Worm (Caenorhabditis elegans) whole organism, L3 larva: ENCODE measurements around the gene F42H10.2.

Source experiments
- ZK546.5 ChIP-seq: sonication (generic microtip); optimal IDR thresholded peaks from 2 replicates; lab custom pipeline; 2017; ENCODE audit warnings: missing biosample characterization, missing genetic modification characterization
- ceh-16 ChIP-seq: sonication (generic microtip); optimal IDR thresholded peaks from 2 replicates; lab custom pipeline; 2017; ENCODE audit warnings: missing biosample characterization, missing genetic modification characterization
- ceh-28 ChIP-seq: fragments of 150-350 bp; optimal IDR thresholded peaks from 2 replicates; lab custom pipeline; 2014; ENCODE audit warnings: missing biosample characterization, missing genetic modification reagents, missing genetic modification characterization
- ceh-9 ChIP-seq: sonication (generic microtip); optimal IDR thresholded peaks from 2 replicates; lab custom pipeline; 2018; ENCODE audit warnings: missing biosample characterization, missing genetic modification characterization
- daf-12 ChIP-seq: fragments of 150-350 bp; optimal IDR thresholded peaks from 2 replicates; lab custom pipeline; 2014; ENCODE audit warnings: missing biosample characterization, missing genetic modification reagents, missing genetic modification characterization
- egl-5 ChIP-seq: fragments of 150-350 bp; optimal IDR thresholded peaks from 2 replicates; lab custom pipeline; 2017; ENCODE audit warnings: missing biosample characterization, missing genetic modification reagents, missing genetic modification characterization, inconsistent platforms
- elt-2 ChIP-seq: sonication (generic microtip); optimal IDR thresholded peaks from 2 replicates; lab custom pipeline; 2016; ENCODE audit warnings: missing genetic modification reagents, mild to moderate bottlenecking, missing genetic modification characterization, missing compliant biosample characterization
- elt-3 ChIP-seq, 3 experiments: fragments of 150-350 bp in 1 of 3; sonication (generic microtip) in 2 of 3; optimal IDR thresholded peaks; 2 replicates in 2 of 3; 4 replicates in 1 of 3; lab custom pipeline; 2014 to 2017; ENCODE audit warnings: missing biosample characterization in 3 of 3, missing genetic modification characterization in 3 of 3
- eor-1 ChIP-seq, 2 experiments: fragments of 150-350 bp; optimal IDR thresholded peaks; 2 replicates each; lab custom pipeline; 2014 to 2018; ENCODE audit warnings: missing biosample characterization in 2 of 2, missing genetic modification characterization in 2 of 2
- fkh-10 ChIP-seq: sonication (generic microtip); optimal IDR thresholded peaks from 2 replicates; lab custom pipeline; 2017; ENCODE audit warnings: missing biosample characterization, missing genetic modification reagents, missing genetic modification characterization
- fkh-2 ChIP-seq: fragments of 150-350 bp; optimal IDR thresholded peaks from 2 replicates; lab custom pipeline; 2014; ENCODE audit warnings: missing biosample characterization, missing genetic modification reagents, missing genetic modification characterization
- fos-1 ChIP-seq: fragments of 150-350 bp; optimal IDR thresholded peaks from 2 replicates; lab custom pipeline; 2014; ENCODE audit warnings: missing biosample characterization, missing genetic modification characterization
- hmg-11 ChIP-seq: sonication (generic microtip); optimal IDR thresholded peaks from 2 replicates; lab custom pipeline; 2016; ENCODE audit warnings: missing genetic modification characterization, missing compliant biosample characterization
- jun-1 ChIP-seq: fragments of 150-350 bp; optimal IDR thresholded peaks from 2 replicates; lab custom pipeline; 2014; ENCODE audit warnings: missing biosample characterization, missing genetic modification reagents, missing genetic modification characterization
- lin-15B ChIP-seq: fragments of 150-350 bp; optimal IDR thresholded peaks from 2 replicates; lab custom pipeline; 2014; ENCODE audit warnings: missing biosample characterization, missing genetic modification characterization
- lin-39 ChIP-seq: fragments of 150-350 bp; optimal IDR thresholded peaks from 2 replicates; lab custom pipeline; 2018; ENCODE audit warnings: missing biosample characterization, missing genetic modification reagents, missing genetic modification characterization
- lsy-12 ChIP-seq: sonication (generic microtip); optimal IDR thresholded peaks from 2 replicates; lab custom pipeline; 2016; ENCODE audit warnings: mild to moderate bottlenecking, missing genetic modification characterization, missing compliant biosample characterization
- mdl-1 ChIP-seq: fragments of 150-350 bp; optimal IDR thresholded peaks from 2 replicates; lab custom pipeline; 2014; ENCODE audit warnings: missing biosample characterization, missing genetic modification characterization
- mml-1 ChIP-seq: fragments of 150-350 bp; sonication (generic microtip); optimal IDR thresholded peaks from 3 replicates; lab custom pipeline; 2014; ENCODE audit warnings: missing biosample characterization, missing genetic modification characterization
- nfya-1 ChIP-seq: sonication (generic microtip); optimal IDR thresholded peaks from 2 replicates; lab custom pipeline; 2017; ENCODE audit warnings: missing genetic modification characterization, mild to moderate bottlenecking, missing compliant biosample characterization, antibody characterized with exemption, moderate library complexity; ENCODE audit not compliant: insufficient read depth
- nhr-12 ChIP-seq: fragments of 150-350 bp; optimal IDR thresholded peaks from 2 replicates; lab custom pipeline; 2014; ENCODE audit warnings: missing biosample characterization, missing genetic modification characterization
- nhr-23 ChIP-seq: fragments of 150-350 bp; optimal IDR thresholded peaks from 2 replicates; lab custom pipeline; 2014; ENCODE audit warnings: missing biosample characterization, missing genetic modification reagents, missing genetic modification characterization
- nhr-237 ChIP-seq: fragments of 150-350 bp; optimal IDR thresholded peaks from 2 replicates; lab custom pipeline; 2014; ENCODE audit warnings: missing biosample characterization, missing genetic modification characterization
- nhr-25 ChIP-seq: sonication (generic microtip); optimal IDR thresholded peaks from 2 replicates; lab custom pipeline; 2017; ENCODE audit warnings: missing biosample characterization, missing genetic modification characterization
- nhr-43 ChIP-seq: sonication (generic microtip); optimal IDR thresholded peaks from 2 replicates; lab custom pipeline; 2016; ENCODE audit warnings: mild to moderate bottlenecking, missing genetic modification characterization, missing compliant biosample characterization; ENCODE audit not compliant: poor library complexity, severe bottlenecking
- nhr-67 ChIP-seq: fragments of 150-350 bp; optimal IDR thresholded peaks from 2 replicates; lab custom pipeline; 2014; ENCODE audit warnings: missing biosample characterization, missing genetic modification characterization
- pha-4 ChIP-seq: fragments of 150-350 bp; optimal IDR thresholded peaks from 2 replicates; lab custom pipeline; 2014; ENCODE audit warnings: missing biosample characterization, missing genetic modification reagents, missing genetic modification characterization
- skn-1 ChIP-seq: fragments of 150-350 bp; optimal IDR thresholded peaks from 2 replicates; lab custom pipeline; 2014; ENCODE audit warnings: missing biosample characterization, missing genetic modification characterization
- tbx-2 ChIP-seq: sonication (generic microtip); optimal IDR thresholded peaks from 2 replicates; lab custom pipeline; 2016; ENCODE audit warnings: mild to moderate bottlenecking, missing genetic modification characterization, missing compliant biosample characterization
- unc-39 ChIP-seq: sonication (generic microtip); optimal IDR thresholded peaks from 4 replicates; lab custom pipeline; 2017; ENCODE audit warnings: missing biosample characterization, missing genetic modification characterization
- zag-1 ChIP-seq: fragments of 150-350 bp; optimal IDR thresholded peaks from 2 replicates; lab custom pipeline; 2014; ENCODE audit warnings: missing biosample characterization, missing genetic modification characterization
- ztf-4 ChIP-seq: fragments of 150-350 bp; optimal IDR thresholded peaks from 2 replicates; lab custom pipeline; 2014; ENCODE audit warnings: missing biosample characterization, missing genetic modification characterization

Gene F42H10.2

ce11 chrIII:8491945-8492344, 1.5 kb downstream of the F42H10.2 start:
- TF ChIP-seq ZK546.5 (tag; lab: Kevin White, UChicago) = no peak
- no peak for TF ChIP-seq ztf-4
- no peak for TF ChIP-seq mml-1 (tag; lab: Kevin White, UChicago)
- TF ChIP-seq fos-1 (tag; lab: Kevin White, UChicago) = no peak
- TF ChIP-seq unc-39 (tag; lab: Kevin White, UChicago) = no peak
- no peak for TF ChIP-seq nhr-23 (tag; lab: Kevin White, UChicago)
- TF ChIP-seq eor-1 (tag; optimal IDR thresholded peaks at IDR 0.05; lab: Kevin White, UChicago) = no peak
- TF ChIP-seq nhr-237 (tag; lab: Kevin White, UChicago) = no peak
- no peak for TF ChIP-seq nhr-12 (tag; lab: Kevin White, UChicago)
- no peak for TF ChIP-seq ceh-9
- no peak for TF ChIP-seq egl-5 (tag; lab: Kevin White, UChicago)
- no peak for TF ChIP-seq lin-39 (tag; lab: Kevin White, UChicago)
- no peak for TF ChIP-seq nhr-67 (tag; lab: Kevin White, UChicago)
- TF ChIP-seq elt-2 (tag; lab: Kevin White, UChicago) = no peak
- no peak for TF ChIP-seq fkh-10 (GFP tag; lab: Kevin White, UChicago)
- TF ChIP-seq tbx-2 = no peak
- TF ChIP-seq zag-1 = no peak
- TF ChIP-seq daf-12 = no peak
- TF ChIP-seq lsy-12 (tag; lab: Kevin White, UChicago) = no peak
- TF ChIP-seq elt-3 (tag; optimal IDR thresholded peaks at IDR 0.05; lab: Kevin White, UChicago) = no peak

- no peak for TF ChIP-seq fkh-2 (tag; lab: Kevin White, UChicago)
- TF ChIP-seq jun-1 (tag; lab: Kevin White, UChicago) = no peak
- no peak for TF ChIP-seq nhr-67 (tag; lab: Kevin White, UChicago)
- no peak for TF ChIP-seq nfya-1 (tag; lab: Kevin White, UChicago)
- TF ChIP-seq pha-4 (tag; lab: Kevin White, UChicago) = no peak
- TF ChIP-seq elt-3 (tag; optimal IDR thresholded peaks at IDR 0.05; lab: Kevin White, UChicago) = no peak
- no peak for TF ChIP-seq unc-39 (tag; lab: Kevin White, UChicago)
- no peak for TF ChIP-seq lin-39 (tag; lab: Kevin White, UChicago)
- no peak for TF ChIP-seq fkh-10 (GFP tag; lab: Kevin White, UChicago)
- TF ChIP-seq fos-1 (tag; lab: Kevin White, UChicago) = no peak
- no peak for TF ChIP-seq mdl-1 (tag; lab: Kevin White, UChicago)
- no peak for TF ChIP-seq ceh-16 (tag; lab: Kevin White, UChicago)
- no peak for TF ChIP-seq lin-15B (tag; lab: Kevin White, UChicago)
- TF ChIP-seq zag-1 = no peak
- TF ChIP-seq nhr-43 (tag; lab: Kevin White, UChicago) = no peak
- TF ChIP-seq lsy-12 (tag; lab: Kevin White, UChicago) = no peak
- no peak for TF ChIP-seq ceh-28 (tag; lab: Kevin White, UChicago)
- no peak for TF ChIP-seq daf-12
- no peak for TF ChIP-seq elt-2 (tag; lab: Kevin White, UChicago)
- TF ChIP-seq ZK546.5 (tag; lab: Kevin White, UChicago) = no peak
Observed at ce11 chrIII:8494708-8495107, 4.3 kb downstream of the F42H10.2 start, which contains the start of gene pac-1. Gene pac-1, plus strand, starts transcription at chrIII:8495008.

- TF ChIP-seq nhr-43 (tag; lab: Kevin White, UChicago) (peak; percentile 38), nhr-25 (tag; lab: Kevin White, UChicago) (peak; percentile 39), nfya-1 (tag; lab: Kevin White, UChicago) (peak; percentile 20), hmg-11 (tag; lab: Kevin White, UChicago) (no peak), elt-3 (tag; optimal IDR thresholded peaks at IDR 0.05; lab: Kevin White, UChicago) (no peak), nhr-23 (tag; lab: Kevin White, UChicago) (peak; percentile 76), mml-1 (tag; lab: Kevin White, UChicago) (no peak), elt-2 (tag; lab: Kevin White, UChicago) (no peak)
Observed at ce11 chrIII:8503341-8503740, 12.9 kb downstream of the F42H10.2 start.

ce11 chrIII:8504176-8504763, 13.8 kb downstream of the F42H10.2 start:
- TF ChIP-seq nhr-25 (tag; lab: Kevin White, UChicago) (peak; percentile 52), zag-1 (no peak), nhr-23 (tag; lab: Kevin White, UChicago) (peak; percentile 19)

ce11 chrIII:8506348-8506747, 15.9 kb downstream of the F42H10.2 start:
- TF ChIP-seq skn-1 (tag; lab: Kevin White, UChicago) (no peak), pha-4 (tag; lab: Kevin White, UChicago) (peak; percentile 25)
